Worm (Caenorhabditis elegans): ENCODE data around the gene irld-22.

DNA sequence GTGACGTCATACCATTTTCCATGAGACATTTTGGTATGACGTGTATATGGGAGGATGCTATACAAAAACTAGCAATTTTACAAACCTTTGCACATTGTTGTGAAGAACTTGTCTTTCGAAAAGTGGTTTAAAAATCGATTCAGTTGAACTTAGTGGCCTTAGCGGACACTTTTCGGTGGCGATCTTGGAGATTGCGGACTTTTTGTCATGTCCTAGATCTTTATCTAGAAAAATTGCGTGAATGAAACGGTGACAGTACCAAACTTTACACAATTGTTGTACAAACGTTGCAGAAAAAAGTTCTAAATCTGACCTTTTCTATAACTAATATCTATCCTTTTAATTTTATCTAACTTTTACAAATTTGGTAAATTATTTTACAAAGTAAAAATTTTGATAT lies 34.7 kb downstream of the irld-22 start:
- TF ChIP-seq pqm-1 (tag; optimal IDR thresholded peaks at IDR 0.05) (no peak), pax-3 (tag; optimal IDR thresholded peaks at IDR 0.05) (no peak), nhr-12 (tag; optimal IDR thresholded peaks at IDR 0.05) (no peak), vab-15 (tag; optimal IDR thresholded peaks at IDR 0.05) (no peak), lin-39 (tag; optimal IDR thresholded peaks at IDR 0.05) (no peak), lin-35 (GFP tag; optimal IDR thresholded peaks at IDR 0.05) (no peak), nhr-28 (tag; optimal IDR thresholded peaks at IDR 0.05) (no peak), nhr-76 (tag; optimal IDR thresholded peaks at IDR 0.05) (no peak), skn-1 (tag; optimal IDR thresholded peaks at IDR 0.05) (no peak), lir-3 (tag; optimal IDR thresholded peaks at IDR 0.05; ENCODE audit: poor library complexity) (no peak), dsc-1 (tag; optimal IDR thresholded peaks at IDR 0.05) (no peak), alr-1 (tag; optimal IDR thresholded peaks at IDR 0.05; ENCODE audit: borderline replicate concordance) (no peak), snpc-4 (tag; optimal IDR thresholded peaks at IDR 0.05) (no peak), fkh-10 (GFP tag; optimal IDR thresholded peaks at IDR 0.05) (no peak)
